Worm (Caenorhabditis elegans): ENCODE data around the gene C04B4.5.
"Not testable (repeated sequence)": the region's sequence is repeated elsewhere in the genome, so short reads cannot be mapped to it uniquely, and the experiment has no call there.

ce11 chrX:12308045-12308499, 19.9 kb upstream of the C04B4.5 start, which contains the start of gene F17A2.16:
- TF ChIP-seq unc-62 (GFP tag; optimal IDR thresholded peaks at IDR 0.05); nhr-28 (tag; optimal IDR thresholded peaks at IDR 0.05); unc-39 (tag; optimal IDR thresholded peaks at IDR 0.05); mep-1 (tag; optimal IDR thresholded peaks at IDR 0.05); nhr-2 (tag; optimal IDR thresholded peaks at IDR 0.05); lin-13 (tag; optimal IDR thresholded peaks at IDR 0.05); elt-3 (tag; optimal IDR thresholded peaks at IDR 0.05); nhr-12 (tag; optimal IDR thresholded peaks at IDR 0.05); flh-1 (GFP tag; optimal IDR thresholded peaks at IDR 0.05); lsy-2 (tag; optimal IDR thresholded peaks at IDR 0.05); ham-2 (GFP tag; optimal IDR thresholded peaks at IDR 0.05); nhr-76 (tag; optimal IDR thresholded peaks at IDR 0.05): not testable (repeated sequence)

Data from whole organism, mixed stage, embryonic.